Worm (Caenorhabditis elegans): ENCODE results near the gene fbxa-66.

ce11 chrIII:2316439-2316838 lies 2.6 kb upstream of the fbxa-66 start:
- no peak for TF ChIP-seq dao-5 (tag; optimal IDR thresholded peaks at IDR 0.05)
- no peak for TF ChIP-seq W03F9.2 (tag; optimal IDR thresholded peaks at IDR 0.05)
